Fruit fly (Drosophila melanogaster) Kc167 (cell line): ENCODE data around the gene Ser12.

Experiments used
- h ChIP-seq: fragments of >200 bp; optimal IDR thresholded peaks from 3 replicates; lab custom pipeline; 2018; ENCODE audit warnings: missing external identifiers
- insv ChIP-seq: fragments of >200 bp; optimal IDR thresholded peaks from 3 replicates; lab custom pipeline; 2018; ENCODE audit warnings: missing external identifiers
- ttk ChIP-seq: sonication (Bioruptor generic); optimal IDR thresholded peaks from 2 replicates; lab custom pipeline; 2017; ENCODE audit warnings: missing external identifiers

DNA sequence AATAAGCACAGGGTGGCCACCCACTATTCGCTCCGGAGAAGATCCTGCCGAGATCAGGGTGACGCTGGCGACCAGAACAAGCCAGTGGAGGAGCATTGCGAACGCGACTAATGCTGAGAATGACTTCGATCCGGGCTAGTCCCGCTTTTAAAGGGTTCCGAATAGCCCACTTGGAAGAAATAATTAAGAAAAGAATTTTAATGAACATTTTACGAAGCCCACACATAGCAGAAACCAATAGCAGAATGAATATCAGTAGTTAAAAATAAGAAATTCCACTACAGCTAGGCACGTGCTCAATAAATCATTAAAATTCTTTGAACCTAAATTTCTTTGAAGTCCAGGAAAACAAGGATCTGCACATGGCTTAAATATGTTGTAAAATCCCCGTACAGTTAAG lies at the start of gene Ser12:
- TF ChIP-seq ttk (no peak), insv (no peak), h (no peak)
